Fruit fly (Drosophila melanogaster) whole organism, embryonic: ENCODE results near the gene CCDC53.
A peak's percentile ranks its signal among the peaks of the same experiment; 100 is the strongest.

Source experiments
- B-H1 ChIP-seq: fragments of 200-800 bp; sonication (Bioruptor generic); IDR thresholded peaks from 3 replicates; pipeline ENCODE4 v1.3.6; 2022; ENCODE audit warnings: missing biosample characterization, missing genetic modification characterization
- CG12769 ChIP-seq: fragments of 200-800 bp; sonication (Bioruptor generic); optimal IDR thresholded peaks from 2 replicates; lab custom pipeline; 2019; ENCODE audit warnings: missing biosample characterization, mild to moderate bottlenecking, missing genetic modification characterization, moderate library complexity
- CG13894 ChIP-seq: fragments of 200-800 bp; sonication (Bioruptor generic); optimal IDR thresholded peaks from 3 replicates; lab custom pipeline; 2018; ENCODE audit warnings: missing biosample characterization, mild to moderate bottlenecking, missing genetic modification characterization, moderate library complexity
- CG15269 ChIP-seq: fragments of 200-800 bp; sonication (Bioruptor generic); optimal IDR thresholded peaks from 2 replicates; lab custom pipeline; 2018; ENCODE audit warnings: missing biosample characterization, mild to moderate bottlenecking, missing genetic modification characterization, moderate library complexity
- CG1529 ChIP-seq: fragments of 200-800 bp; sonication (Bioruptor generic); optimal IDR thresholded peaks from 3 replicates; lab custom pipeline; 2018; ENCODE audit warnings: missing biosample characterization, missing genetic modification characterization
- CG15479 ChIP-seq: fragments of 200-800 bp; sonication (Bioruptor generic); optimal IDR thresholded peaks from 3 replicates; lab custom pipeline; 2019; ENCODE audit warnings: missing biosample characterization, mild to moderate bottlenecking, missing genetic modification characterization, moderate library complexity
- CG16863 ChIP-seq: fragments of 200-800 bp; sonication (Bioruptor generic); optimal IDR thresholded peaks from 3 replicates; lab custom pipeline; 2016; ENCODE audit warnings: missing biosample characterization, missing genetic modification characterization
- CG18476 ChIP-seq: fragments of 200-800 bp; sonication (Bioruptor generic); optimal IDR thresholded peaks from 2 replicates; lab custom pipeline; 2016; ENCODE audit warnings: missing biosample characterization, mild to moderate bottlenecking, missing genetic modification characterization
- CG33213 ChIP-seq: fragments of 200-800 bp; sonication (Bioruptor generic); optimal IDR thresholded peaks from 3 replicates; lab custom pipeline; 2016; ENCODE audit warnings: missing biosample characterization, missing genetic modification characterization
- CG3407 ChIP-seq: fragments of 200-800 bp; sonication (Bioruptor generic); optimal IDR thresholded peaks from 2 replicates; lab custom pipeline; 2018; ENCODE audit warnings: missing biosample characterization, mild to moderate bottlenecking, missing genetic modification characterization
- CG3847 ChIP-seq: fragments of 200-800 bp; sonication (Bioruptor generic); IDR thresholded peaks from 2 replicates; pipeline ENCODE4 v1.3.6; 2022; ENCODE audit warnings: missing biosample characterization, missing genetic modification characterization
- CG6683 ChIP-seq: fragments of 200-800 bp; sonication (Bioruptor generic); optimal IDR thresholded peaks from 2 replicates; lab custom pipeline; 2017; ENCODE audit warnings: missing biosample characterization, mild to moderate bottlenecking, missing genetic modification characterization, missing genetic modification reagents
- CG8359 ChIP-seq: fragments of 200-800 bp; sonication (Bioruptor generic); optimal IDR thresholded peaks from 2 replicates; lab custom pipeline; 2017; ENCODE audit warnings: missing biosample characterization, mild to moderate bottlenecking, missing genetic modification characterization, borderline replicate concordance
- CG8944 ChIP-seq: fragments of 200-800 bp; sonication (Bioruptor generic); optimal IDR thresholded peaks from 3 replicates; lab custom pipeline; 2016; ENCODE audit warnings: missing biosample characterization, missing genetic modification characterization
- CG9215 ChIP-seq: fragments of 200-800 bp; sonication (Bioruptor generic); IDR thresholded peaks from 2 replicates; pipeline ENCODE4 v1.3.6; 2022; ENCODE audit warnings: missing biosample characterization, missing genetic modification characterization
- CG9727 ChIP-seq: fragments of 200-800 bp; sonication (Bioruptor generic); optimal IDR thresholded peaks from 3 replicates; lab custom pipeline; 2017; ENCODE audit warnings: missing biosample characterization, mild to moderate bottlenecking, missing genetic modification characterization
- Dfd ChIP-seq, 2 experiments: fragments of >200 bp; optimal IDR thresholded peaks; 2 replicates each; lab custom pipeline; 2017; ENCODE audit warnings: missing biosample characterization in 2 of 2, missing genetic modification characterization in 2 of 2
- Dll ChIP-seq: fragments of 200-800 bp; sonication (Bioruptor generic); IDR thresholded peaks from 4 replicates; pipeline ENCODE4 v1.3.6; 2022; ENCODE audit warnings: missing biosample characterization, missing genetic modification characterization; ENCODE audit not compliant: partially characterized antibody
- Drgx ChIP-seq: fragments of 200-800 bp; sonication (Bioruptor generic); IDR thresholded peaks from 2 replicates; pipeline ENCODE4 v1.3.6; 2022; ENCODE audit warnings: missing biosample characterization, missing genetic modification characterization
- Elba2 ChIP-seq: fragments of 200-800 bp; sonication (Bioruptor generic); optimal IDR thresholded peaks from 3 replicates; lab custom pipeline; 2016; ENCODE audit warnings: missing biosample characterization, missing genetic modification characterization
- Fer3 ChIP-seq: fragments of 200-800 bp; sonication (Bioruptor generic); optimal IDR thresholded peaks from 2 replicates; lab custom pipeline; 2018; ENCODE audit warnings: missing biosample characterization, mild to moderate bottlenecking, missing genetic modification characterization, moderate library complexity
- H15 ChIP-seq: fragments of 200-800 bp; sonication (Bioruptor generic); IDR thresholded peaks from 3 replicates; pipeline ENCODE4 v1.3.6; 2022; ENCODE audit warnings: missing biosample characterization, missing genetic modification characterization
- Hmr ChIP-seq: fragments of 200-800 bp; sonication (Bioruptor generic); optimal IDR thresholded peaks from 3 replicates; lab custom pipeline; 2017; ENCODE audit warnings: mild to moderate bottlenecking, missing biosample characterization, missing genetic modification reagents, missing genetic modification characterization
- Hr39 ChIP-seq: fragments of >200 bp; optimal IDR thresholded peaks from 2 replicates; lab custom pipeline; 2017
- Lim3 ChIP-seq: fragments of 200-800 bp; sonication (Bioruptor generic); IDR thresholded peaks from 2 replicates; pipeline ENCODE4 v1.3.6; 2022; ENCODE audit warnings: missing biosample characterization, missing genetic modification characterization
- Pdp1 ChIP-seq, 2 experiments: fragments of 200-800 bp; sonication (Bioruptor generic); optimal IDR thresholded peaks; 3 replicates each; lab custom pipeline; 2016; ENCODE audit warnings: missing biosample characterization in 2 of 2, missing genetic modification characterization in 2 of 2, mild to moderate bottlenecking in 1 of 2, moderate library complexity in 1 of 2
- Side ChIP-seq: fragments of 200-800 bp; sonication (Bioruptor generic); optimal IDR thresholded peaks from 2 replicates; lab custom pipeline; 2016; ENCODE audit warnings: missing biosample characterization, missing genetic modification characterization
- Sox102F ChIP-seq: fragments of 200-800 bp; sonication (Bioruptor generic); optimal IDR thresholded peaks from 2 replicates; lab custom pipeline; 2018; ENCODE audit warnings: missing biosample characterization, mild to moderate bottlenecking, missing genetic modification characterization, moderate library complexity
- Tbp ChIP-seq: fragments of >200 bp; optimal IDR thresholded peaks from 2 replicates; lab custom pipeline; 2018; ENCODE audit warnings: missing biosample characterization, missing genetic modification characterization
- Xbp1 ChIP-seq: fragments of 200-800 bp; sonication (Bioruptor generic); optimal IDR thresholded peaks from 3 replicates; lab custom pipeline; 2016; ENCODE audit warnings: missing biosample characterization, mild to moderate bottlenecking, missing genetic modification characterization
- ab ChIP-seq: fragments of 200-800 bp; sonication (Bioruptor generic); optimal IDR thresholded peaks from 2 replicates; lab custom pipeline; 2016; ENCODE audit warnings: missing biosample characterization, missing genetic modification characterization
- ac ChIP-seq: fragments of 200-800 bp; sonication (Bioruptor generic); optimal IDR thresholded peaks from 3 replicates; lab custom pipeline; 2017; ENCODE audit warnings: missing biosample characterization, mild to moderate bottlenecking, missing genetic modification characterization
- ato ChIP-seq: fragments of 200-800 bp; sonication (Bioruptor generic); IDR thresholded peaks from 2 replicates; pipeline ENCODE4 v1.3.6; 2022; ENCODE audit warnings: missing biosample characterization, missing genetic modification characterization; ENCODE audit not compliant: partially characterized antibody
- az2 ChIP-seq: fragments of 200-800 bp; sonication (Bioruptor generic); optimal IDR thresholded peaks from 3 replicates; lab custom pipeline; 2016; ENCODE audit warnings: missing biosample characterization, missing genetic modification characterization
- crol ChIP-seq: fragments of 200-800 bp; sonication (Bioruptor generic); IDR thresholded peaks from 2 replicates; pipeline ENCODE4 v1.3.6; 2022; ENCODE audit warnings: missing biosample characterization, missing genetic modification characterization
- danr ChIP-seq: fragments of 200-800 bp; sonication (Bioruptor generic); IDR thresholded peaks from 2 replicates; pipeline ENCODE4 v1.3.6; 2022; ENCODE audit warnings: missing biosample characterization, missing genetic modification characterization
- ham ChIP-seq: fragments of 200-800 bp; sonication (Bioruptor generic); IDR thresholded peaks from 2 replicates; pipeline ENCODE4 v1.3.6; 2022; ENCODE audit warnings: missing biosample characterization, missing genetic modification characterization
- hth ChIP-seq: fragments of >200 bp; optimal IDR thresholded peaks from 2 replicates; lab custom pipeline; 2017; ENCODE audit warnings: inconsistent platforms
- kah ChIP-seq: fragments of 200-800 bp; sonication (Bioruptor generic); optimal IDR thresholded peaks from 2 replicates; lab custom pipeline; 2018; ENCODE audit warnings: missing biosample characterization, mild to moderate bottlenecking, missing genetic modification characterization
- lbe ChIP-seq: fragments of 200-800 bp; sonication (Bioruptor generic); optimal IDR thresholded peaks from 2 replicates; lab custom pipeline; 2016; ENCODE audit warnings: missing biosample characterization, mild to moderate bottlenecking, missing genetic modification characterization
- lmd ChIP-seq: fragments of 200-800 bp; sonication (Bioruptor generic); IDR thresholded peaks from 2 replicates; pipeline ENCODE4 v1.3.6; 2022; ENCODE audit warnings: missing biosample characterization, missing genetic modification characterization
- lola ChIP-seq, 3 experiments: fragments of >200 bp in 2 of 3; fragments of 200-800 bp in 1 of 3; sonication (Bioruptor generic) in 1 of 3; optimal IDR thresholded peaks; 2 replicates each; lab custom pipeline; 2017 to 2019; ENCODE audit warnings: missing biosample characterization in 3 of 3, missing genetic modification characterization in 3 of 3, mild to moderate bottlenecking in 1 of 3, moderate library complexity in 1 of 3
- nerfin-1 ChIP-seq: fragments of 200-800 bp; sonication (Bioruptor generic); optimal IDR thresholded peaks from 3 replicates; lab custom pipeline; 2019; ENCODE audit warnings: missing biosample characterization, mild to moderate bottlenecking, missing genetic modification characterization, moderate library complexity
- oc ChIP-seq: fragments of 200-800 bp; sonication (Bioruptor generic); optimal IDR thresholded peaks from 2 replicates; lab custom pipeline; 2018; ENCODE audit warnings: missing biosample characterization, mild to moderate bottlenecking, missing genetic modification characterization, moderate library complexity
- salm ChIP-seq: fragments of 200-800 bp; sonication (Bioruptor generic); optimal IDR thresholded peaks from 2 replicates; lab custom pipeline; 2018; ENCODE audit warnings: missing biosample characterization, mild to moderate bottlenecking, missing genetic modification characterization
- ssp ChIP-seq: fragments of 200-800 bp; sonication (Bioruptor generic); IDR thresholded peaks from 2 replicates; pipeline ENCODE4 v1.3.6; 2022; ENCODE audit warnings: missing biosample characterization, missing genetic modification characterization
- tup ChIP-seq: fragments of 200-800 bp; sonication (Bioruptor generic); optimal IDR thresholded peaks from 2 replicates; lab custom pipeline; 2016; ENCODE audit warnings: missing biosample characterization, mild to moderate bottlenecking, missing genetic modification characterization, moderate library complexity
- twi ChIP-seq: fragments of 200-800 bp; optimal IDR thresholded peaks from 2 replicates; lab custom pipeline; 2019; ENCODE audit warnings: missing biosample characterization, mild to moderate bottlenecking, missing genetic modification characterization, moderate library complexity
- vvl ChIP-seq: fragments of 200-800 bp; sonication (Bioruptor generic); IDR thresholded peaks from 2 replicates; pipeline ENCODE4 v1.3.6; 2022; ENCODE audit warnings: missing biosample characterization, missing genetic modification characterization
- zen2 ChIP-seq: fragments of 200-800 bp; sonication (Bioruptor generic); IDR thresholded peaks from 3 replicates; pipeline ENCODE4 v1.3.6; 2022; ENCODE audit warnings: missing biosample characterization, missing genetic modification characterization; ENCODE audit not compliant: partially characterized antibody
- zfh2 ChIP-seq: fragments of 200-800 bp; sonication (Bioruptor generic); optimal IDR thresholded peaks from 2 replicates; lab custom pipeline; 2016; ENCODE audit warnings: missing biosample characterization, missing genetic modification characterization

The CCDC53 gene

DNA sequence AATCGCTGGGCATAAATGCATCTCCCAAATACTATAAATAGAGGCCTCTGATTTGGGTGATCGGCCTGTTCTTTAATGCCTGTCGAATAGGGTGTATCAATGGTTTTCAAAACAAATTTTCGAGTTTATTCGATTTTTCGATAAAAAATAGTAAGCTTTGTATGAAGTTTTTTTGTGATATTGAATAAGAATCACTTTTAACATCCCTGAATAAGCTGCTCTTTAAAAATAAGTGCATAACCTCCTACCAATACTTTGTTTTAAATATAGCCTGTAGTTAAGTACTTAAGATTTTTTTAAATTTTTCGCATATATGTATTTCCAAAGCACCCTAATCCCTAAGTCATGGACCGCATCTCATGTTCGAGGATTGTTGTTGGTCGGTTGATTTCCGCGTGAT lies 39.7 kb downstream of the CCDC53 start (continued):
- TF ChIP-seq CG3407 (GFP tag; lab: Kevin White, UChicago): peak; percentile 43
- no peak for TF ChIP-seq B-H1 (GFP tag; lab: Robert Waterston, UW)
- no peak for TF ChIP-seq ab (GFP tag; lab: Kevin White, UChicago)
- no peak for TF ChIP-seq Dfd (GFP tag; optimal IDR thresholded peaks at IDR 0.05; lab: Kevin White, UChicago)
- TF ChIP-seq CG13894 (tag; lab: Kevin White, UChicago): no peak
- no peak for TF ChIP-seq Lim3 (GFP tag; lab: Robert Waterston, UW)
- no peak for TF ChIP-seq danr (GFP tag; lab: Robert Waterston, UW)
- no peak for TF ChIP-seq Pdp1 (GFP tag; optimal IDR thresholded peaks at IDR 0.05; lab: Kevin White, UChicago)
- no peak for TF ChIP-seq salm (tag; lab: Kevin White, UChicago)
- TF ChIP-seq lmd (GFP tag; lab: Robert Waterston, UW): no peak
- no peak for TF ChIP-seq CG8359 (GFP tag; lab: Kevin White, UChicago)
- TF ChIP-seq CG9727: no peak
- TF ChIP-seq ato (GFP tag; lab: Robert Waterston, UW): no peak
- TF ChIP-seq ac (GFP tag; lab: Kevin White, UChicago): no peak
- TF ChIP-seq ham (GFP tag; lab: Robert Waterston, UW): no peak
- TF ChIP-seq Side (GFP tag; lab: Kevin White, UChicago): no peak
- TF ChIP-seq crol: no peak
- TF ChIP-seq tup (GFP tag; lab: Kevin White, UChicago): no peak
- no peak for TF ChIP-seq lbe
- TF ChIP-seq Sox102F (GFP tag; lab: Kevin White, UChicago): no peak
- TF ChIP-seq Xbp1 (GFP tag; lab: Kevin White, UChicago): peak; percentile 18
- TF ChIP-seq CG33213 (GFP tag; lab: Kevin White, UChicago): no peak
- no peak for TF ChIP-seq zfh2 (GFP tag; lab: Kevin White, UChicago)
- TF ChIP-seq Tbp: no peak
- peak; percentile 13 for TF ChIP-seq nerfin-1 (tag; lab: Kevin White, UChicago)
- TF ChIP-seq CG12769: no peak
- TF ChIP-seq CG18476 (GFP tag; lab: Kevin White, UChicago): no peak
- peak; percentile 5 for TF ChIP-seq az2 (GFP tag; lab: Kevin White, UChicago)
- TF ChIP-seq CG8944 (GFP tag; lab: Kevin White, UChicago): no peak
- TF ChIP-seq CG1529 (GFP tag; lab: Kevin White, UChicago): peak; percentile 63
- no peak for TF ChIP-seq Dll (GFP tag; lab: Robert Waterston, UW)
- no peak for TF ChIP-seq zen2 (GFP tag; lab: Robert Waterston, UW)
- TF ChIP-seq H15 (GFP tag; lab: Robert Waterston, UW): no peak
- TF ChIP-seq Hr39 (lab: Kevin White, UChicago): no peak
- no peak for TF ChIP-seq kah (GFP tag; lab: Kevin White, UChicago)
- TF ChIP-seq CG6683: no peak
- no peak for TF ChIP-seq Fer3 (tag; lab: Kevin White, UChicago)
- 0 out of 2 replicates have a peak, but pooled peaks have one; percentile 15 for TF ChIP-seq Drgx (GFP tag; lab: Robert Waterston, UW)
- no peak for TF ChIP-seq Hmr (GFP tag; lab: Kevin White, UChicago)
- no peak for TF ChIP-seq oc (tag; lab: Kevin White, UChicago)
- peak in 1 of 3 experiments; percentile 78 for TF ChIP-seq lola (GFP tag; optimal IDR thresholded peaks at IDR 0.05; lab: Kevin White, UChicago)
- TF ChIP-seq hth (lab: Kevin White, UChicago): no peak
- TF ChIP-seq vvl (GFP tag; lab: Robert Waterston, UW): no peak
- TF ChIP-seq twi: peak; percentile 17
- TF ChIP-seq CG15269 (tag; lab: Kevin White, UChicago): no peak
- no peak for TF ChIP-seq ssp
- TF ChIP-seq CG3847 (GFP tag; lab: Robert Waterston, UW): no peak
- no peak for TF ChIP-seq CG9215 (GFP tag; lab: Robert Waterston, UW)
- no peak for TF ChIP-seq CG15479 (GFP tag; lab: Kevin White, UChicago)
- TF ChIP-seq CG16863 (GFP tag; lab: Kevin White, UChicago): no peak
- no peak for TF ChIP-seq Elba2 (GFP tag; lab: Kevin White, UChicago)
